Worm (Caenorhabditis elegans) whole organism, early embryonic: ENCODE results near the gene F45H10.2.

Experiments used
- B0310.2 ChIP-seq: sonication (generic microtip); optimal IDR thresholded peaks from 2 replicates; lab custom pipeline; 2016; ENCODE audit warnings: mild to moderate bottlenecking, missing genetic modification characterization, missing compliant biosample characterization
- F13C5.2 ChIP-seq: sonication (generic microtip); optimal IDR thresholded peaks from 2 replicates; lab custom pipeline; 2017; ENCODE audit warnings: mild to moderate bottlenecking, missing genetic modification characterization, inconsistent platforms, missing compliant biosample characterization
- aly-1 ChIP-seq: sonication (generic microtip); optimal IDR thresholded peaks from 2 replicates; lab custom pipeline; 2016; ENCODE audit warnings: missing genetic modification characterization, missing compliant biosample characterization
- ama-1 ChIP-seq: fragments of 150-350 bp; optimal IDR thresholded peaks from 2 replicates; lab custom pipeline; 2014
- ceh-13 ChIP-seq: fragments of 200-800 bp; sonication (Bioruptor generic); optimal IDR thresholded peaks from 2 replicates; lab custom pipeline; 2018; ENCODE audit warnings: mild to moderate bottlenecking, missing genetic modification characterization, missing compliant biosample characterization
- ceh-36 ChIP-seq: sonication (generic microtip); optimal IDR thresholded peaks from 2 replicates; lab custom pipeline; 2016; ENCODE audit warnings: missing genetic modification characterization, inconsistent platforms, missing compliant biosample characterization
- ets-7 ChIP-seq: sonication (generic microtip); optimal IDR thresholded peaks from 2 replicates; lab custom pipeline; 2016; ENCODE audit warnings: missing genotype, missing genetic modification characterization, missing compliant biosample characterization
- flt-1 ChIP-seq: fragments of 200-800 bp; sonication (Bioruptor generic); IDR thresholded peaks from 2 replicates; pipeline ENCODE4 v1.3.6; 2022; ENCODE audit warnings: missing genetic modification characterization, missing compliant biosample characterization
- hmbx-1 ChIP-seq: sonication (generic microtip); optimal IDR thresholded peaks from 2 replicates; lab custom pipeline; 2016; ENCODE audit warnings: mild to moderate bottlenecking, missing genetic modification characterization, missing compliant biosample characterization
- hmg-4 ChIP-seq: fragments of 200-800 bp; sonication (Bioruptor generic); optimal IDR thresholded peaks from 2 replicates; lab custom pipeline; 2018; ENCODE audit warnings: mild to moderate bottlenecking, missing genetic modification characterization, missing compliant biosample characterization
- hnd-1 ChIP-seq: sonication (generic microtip); optimal IDR thresholded peaks from 2 replicates; lab custom pipeline; 2016; ENCODE audit warnings: missing genetic modification characterization, missing compliant biosample characterization
- pes-1 ChIP-seq: fragments of 200-800 bp; sonication (Bioruptor generic); IDR thresholded peaks from 2 replicates; pipeline ENCODE4 v1.3.6; 2022; ENCODE audit warnings: missing genetic modification reagents, missing genetic modification characterization, missing compliant biosample characterization
- scrt-1 ChIP-seq: fragments of 200-800 bp; sonication (Bioruptor generic); IDR thresholded peaks from 2 replicates; pipeline ENCODE4 v1.3.6; 2022; ENCODE audit warnings: missing genetic modification characterization, missing compliant biosample characterization
- sea-1 ChIP-seq: fragments of 200-800 bp; sonication (Bioruptor generic); conservative IDR thresholded peaks from 2 replicates; pipeline ENCODE4 v1.3.6; 2022; ENCODE audit warnings: missing genetic modification characterization, missing compliant biosample characterization
- tbx-11 ChIP-seq: fragments of 200-800 bp; sonication (Bioruptor generic); IDR thresholded peaks from 2 replicates; pipeline ENCODE4 v1.3.6; 2022; ENCODE audit warnings: missing genetic modification characterization, missing compliant biosample characterization
- tbx-37 ChIP-seq: fragments of 200-800 bp; sonication (Bioruptor generic); conservative IDR thresholded peaks from 2 replicates; pipeline ENCODE4 v1.3.6; 2022; ENCODE audit warnings: missing genetic modification reagents, missing genetic modification characterization, missing compliant biosample characterization
- tra-4 ChIP-seq: sonication (generic microtip); optimal IDR thresholded peaks from 2 replicates; lab custom pipeline; 2017; ENCODE audit warnings: missing genetic modification characterization, missing compliant biosample characterization

F45H10.2 gene

DNA sequence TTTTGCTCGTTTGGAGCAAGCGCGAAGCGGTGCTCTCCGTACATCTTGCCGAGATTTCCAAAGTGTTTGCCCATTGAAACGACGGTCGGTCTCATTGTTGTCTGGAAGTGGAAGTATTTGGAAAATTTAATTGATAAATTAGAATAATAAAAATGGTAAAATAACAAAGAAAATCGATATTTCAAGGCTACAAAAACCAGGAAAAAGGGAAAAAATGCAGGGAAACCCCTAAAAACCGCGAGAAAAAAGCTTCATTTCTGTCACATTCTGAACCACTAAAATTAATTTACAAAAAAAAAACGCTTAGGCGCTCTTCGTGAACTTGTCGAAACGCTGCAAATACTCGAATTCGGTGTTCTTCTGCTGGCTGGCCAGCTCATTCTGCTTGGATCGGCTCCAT lies at the start of gene F45H10.2:
TSS of gene F45H10.2 (minus strand) at position 101 of the 400 bp plus-strand sequence.
- TF ChIP-seq ama-1 (lab: Kevin White, UChicago) (no peak), tra-4 (tag; lab: Kevin White, UChicago) (no peak), hnd-1 (tag; lab: Kevin White, UChicago) (no peak), hmg-4 (no peak), hmbx-1 (tag; lab: Kevin White, UChicago) (no peak), tbx-37 (GFP tag; lab: Robert Waterston, UW) (no peak), B0310.2 (tag; lab: Kevin White, UChicago) (no peak), scrt-1 (GFP tag; lab: Robert Waterston, UW) (no peak), ets-7 (no peak), pes-1 (GFP tag; lab: Robert Waterston, UW) (no peak), ceh-13 (GFP tag; lab: Kevin White, UChicago) (no peak), flt-1 (GFP tag; lab: Robert Waterston, UW) (no peak)

- TF ChIP-seq ama-1 (lab: Kevin White, UChicago): no peak
- no peak for TF ChIP-seq hmg-4
- TF ChIP-seq ets-7: no peak
- no peak for TF ChIP-seq hmbx-1 (tag; lab: Kevin White, UChicago)
- no peak for TF ChIP-seq tra-4 (tag; lab: Kevin White, UChicago)
- TF ChIP-seq B0310.2 (tag; lab: Kevin White, UChicago): no peak
- TF ChIP-seq F13C5.2 (tag; lab: Kevin White, UChicago): no peak
- TF ChIP-seq sea-1 (GFP tag; lab: Robert Waterston, UW): no peak
- TF ChIP-seq pes-1 (GFP tag; lab: Robert Waterston, UW): no peak
- TF ChIP-seq ceh-13 (GFP tag; lab: Kevin White, UChicago): no peak
- TF ChIP-seq tbx-11 (GFP tag; lab: Robert Waterston, UW): no peak
- no peak for TF ChIP-seq hnd-1 (tag; lab: Kevin White, UChicago)
- no peak for TF ChIP-seq scrt-1 (GFP tag; lab: Robert Waterston, UW)
- no peak for TF ChIP-seq flt-1 (GFP tag; lab: Robert Waterston, UW)
These were observed 48.1 kb upstream of the F45H10.2 start, which contains the start of the genes noa-1 and Y48E1B.17 for ce11 chrII:13540956-13541355. Gene noa-1 (minus strand): TSS chrII:13541056. Gene Y48E1B.17 (minus strand): TSS chrII:13541084.

- TF ChIP-seq pes-1 (GFP tag; lab: Robert Waterston, UW) (no peak), ets-7 (no peak), hmbx-1 (tag; lab: Kevin White, UChicago) (no peak), ceh-36 (tag; lab: Kevin White, UChicago) (no peak), flt-1 (GFP tag; lab: Robert Waterston, UW) (no peak), hmg-4 (no peak), F13C5.2 (tag; lab: Kevin White, UChicago) (no peak), aly-1 (tag; lab: Kevin White, UChicago) (no peak), tra-4 (tag; lab: Kevin White, UChicago) (no peak), sea-1 (GFP tag; lab: Robert Waterston, UW) (no peak), B0310.2 (tag; lab: Kevin White, UChicago) (no peak), tbx-11 (GFP tag; lab: Robert Waterston, UW) (no peak), scrt-1 (GFP tag; lab: Robert Waterston, UW) (no peak), hnd-1 (tag; lab: Kevin White, UChicago) (no peak)
These were observed 38.3 kb upstream of the F45H10.2 start, which contains the start of gene snx-14 for ce11 chrII:13531118-13531517. Gene snx-14 (minus strand): TSS chrII:13531218.

ce11 chrII:13530657-13531056 lies 37.8 kb upstream of the F45H10.2 start:
- TF ChIP-seq hmbx-1 (tag; lab: Kevin White, UChicago) (no peak), aly-1 (tag; lab: Kevin White, UChicago) (no peak), scrt-1 (GFP tag; lab: Robert Waterston, UW) (no peak), ets-7 (no peak), B0310.2 (tag; lab: Kevin White, UChicago) (no peak), ceh-36 (tag; lab: Kevin White, UChicago) (no peak), flt-1 (GFP tag; lab: Robert Waterston, UW) (no peak), ama-1 (lab: Kevin White, UChicago) (no peak), F13C5.2 (tag; lab: Kevin White, UChicago) (no peak), hnd-1 (tag; lab: Kevin White, UChicago) (no peak), tra-4 (tag; lab: Kevin White, UChicago) (no peak), pes-1 (GFP tag; lab: Robert Waterston, UW) (no peak), tbx-11 (GFP tag; lab: Robert Waterston, UW) (no peak), hmg-4 (no peak)

DNA sequence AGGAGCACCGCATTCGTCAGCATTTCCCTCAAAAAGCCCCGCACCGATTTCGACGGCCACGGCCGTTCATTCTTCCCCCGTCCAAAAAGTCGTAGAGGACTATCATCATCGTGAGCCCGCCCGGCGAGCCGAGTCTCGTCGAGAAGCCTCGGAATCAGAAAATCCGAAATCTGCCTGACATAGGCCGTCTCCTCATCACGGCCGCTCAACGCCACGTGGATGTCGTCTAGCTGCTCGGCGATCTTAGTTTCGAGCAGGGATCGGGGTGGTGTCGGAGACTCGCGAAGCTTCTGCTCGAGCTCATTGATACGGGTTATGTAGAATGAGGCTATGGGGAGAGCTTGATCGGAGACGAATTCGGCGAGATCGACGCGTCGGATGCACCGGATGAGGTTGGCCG lies 36.3 kb upstream of the F45H10.2 start:
- no peak for TF ChIP-seq aly-1 (tag; lab: Kevin White, UChicago)
- TF ChIP-seq pes-1 (GFP tag; lab: Robert Waterston, UW): no peak
- no peak for TF ChIP-seq ets-7
- TF ChIP-seq tbx-37 (GFP tag; lab: Robert Waterston, UW): no peak
- no peak for TF ChIP-seq tra-4 (tag; lab: Kevin White, UChicago)
- TF ChIP-seq hmg-4: no peak
- TF ChIP-seq F13C5.2 (tag; lab: Kevin White, UChicago): no peak
- TF ChIP-seq ceh-13 (GFP tag; lab: Kevin White, UChicago): no peak
- TF ChIP-seq ama-1 (lab: Kevin White, UChicago): no peak
- TF ChIP-seq scrt-1 (GFP tag; lab: Robert Waterston, UW): no peak
- TF ChIP-seq sea-1 (GFP tag; lab: Robert Waterston, UW): no peak

ce11 chrII:13521977-13522404 lies 29.1 kb upstream of the F45H10.2 start:
- TF ChIP-seq tra-4 (tag; lab: Kevin White, UChicago) (no peak), ama-1 (lab: Kevin White, UChicago) (peak; percentile 61), hmg-4 (peak; percentile 8), hnd-1 (tag; lab: Kevin White, UChicago) (no peak)

- TF ChIP-seq pes-1 (GFP tag; lab: Robert Waterston, UW): no peak
- no peak for TF ChIP-seq aly-1 (tag; lab: Kevin White, UChicago)
- no peak for TF ChIP-seq tbx-37 (GFP tag; lab: Robert Waterston, UW)
- no peak for TF ChIP-seq sea-1 (GFP tag; lab: Robert Waterston, UW)
- TF ChIP-seq tbx-11 (GFP tag; lab: Robert Waterston, UW): no peak
- no peak for TF ChIP-seq F13C5.2 (tag; lab: Kevin White, UChicago)
- TF ChIP-seq hnd-1 (tag; lab: Kevin White, UChicago): no peak
These were observed 28.4 kb upstream of the F45H10.2 start for ce11 chrII:13521179-13521616.
